Worm (Caenorhabditis elegans) whole organism, midembryonic: ENCODE data around the gene pdfr-1.

ENCODE experiments used
- T22C8.4 ChIP-seq: fragments of 200-800 bp; sonication (Bioruptor generic); IDR thresholded peaks from 2 replicates; pipeline ENCODE4 v1.3.6; 2022; ENCODE audit warnings: missing genetic modification characterization, missing compliant biosample characterization
- med-1 ChIP-seq: sonication (generic microtip); optimal IDR thresholded peaks from 2 replicates; lab custom pipeline; 2017; ENCODE audit warnings: missing genetic modification characterization, mild to moderate bottlenecking, missing compliant biosample characterization, antibody characterized with exemption, missing genetic modification reagents; ENCODE audit not compliant: insufficient read depth
- ztf-23 ChIP-seq: fragments of 200-800 bp; sonication (Bioruptor generic); IDR thresholded peaks from 2 replicates; pipeline ENCODE4 v1.3.6; 2022; ENCODE audit warnings: missing genetic modification reagents, missing genetic modification characterization, missing compliant biosample characterization

DNA sequence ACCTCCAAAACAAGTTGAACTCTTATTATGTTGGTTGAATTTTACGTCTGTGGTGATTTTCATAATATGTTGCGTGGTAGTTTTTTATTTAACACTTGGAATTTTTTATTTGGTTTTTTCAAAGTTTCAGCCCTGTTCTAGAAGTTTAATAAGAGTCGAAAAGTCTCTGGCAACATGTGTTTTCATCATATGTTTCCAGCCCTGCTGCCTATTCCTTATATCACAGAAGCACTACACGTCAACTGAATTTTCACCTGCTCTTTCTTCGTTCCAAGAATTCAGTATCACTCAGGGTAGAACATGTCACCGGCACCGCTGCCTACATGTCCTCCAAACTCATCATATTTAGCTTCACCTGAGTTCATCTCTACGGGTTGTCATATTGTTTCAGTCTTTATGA lies 41.4 kb downstream of the pdfr-1 start, which contains the start of gene srh-40:
- TF ChIP-seq ztf-23 (no peak), T22C8.4 (GFP tag; lab: Robert Waterston, UW) (no peak), med-1 (GFP tag; lab: Kevin White, UChicago) (no peak)
